Worm (Caenorhabditis elegans) whole organism, L4 larva: Measurements from ENCODE around the gene skr-18.

Experiments
- F26F4.8 ChIP-seq: fragments of 200-800 bp; sonication (Bioruptor generic); conservative IDR thresholded peaks from 2 replicates; pipeline ENCODE4 v1.3.6; 2022; ENCODE audit warnings: missing genetic modification characterization, missing compliant biosample characterization
- F37D6.2 ChIP-seq: sonication (generic microtip); optimal IDR thresholded peaks from 2 replicates; lab custom pipeline; 2016; ENCODE audit warnings: mild to moderate bottlenecking, missing genetic modification characterization, missing compliant biosample characterization
- Y48G9A.11 ChIP-seq: fragments of 200-800 bp; sonication (Bioruptor generic); IDR thresholded peaks from 2 replicates; pipeline ENCODE4 v1.3.6; 2022; ENCODE audit warnings: missing genetic modification reagents, missing genetic modification characterization, missing compliant biosample characterization
- Y5F2A.4 ChIP-seq: fragments of 200-800 bp; sonication (Bioruptor generic); optimal IDR thresholded peaks from 2 replicates; lab custom pipeline; 2018; ENCODE audit warnings: mild to moderate bottlenecking, missing genetic modification characterization, missing compliant biosample characterization
- Y75B8A.6 ChIP-seq: fragments of 200-800 bp; sonication (Bioruptor generic); IDR thresholded peaks from 2 replicates; pipeline ENCODE4 v1.3.6; 2022; ENCODE audit warnings: missing genetic modification reagents, missing genetic modification characterization, missing compliant biosample characterization
- ZK546.5 ChIP-seq, 2 experiments: sonication (generic microtip); optimal IDR thresholded peaks; 2 replicates each; lab custom pipeline; 2017; ENCODE audit warnings: missing biosample characterization in 2 of 2, missing genetic modification characterization in 2 of 2
- ceh-32 ChIP-seq: sonication (generic microtip); optimal IDR thresholded peaks from 2 replicates; lab custom pipeline; 2016; ENCODE audit warnings: mild to moderate bottlenecking, missing genetic modification characterization, missing compliant biosample characterization; ENCODE audit not compliant: poor library complexity
- ceh-44 ChIP-seq: fragments of 200-800 bp; sonication (Bioruptor generic); IDR thresholded peaks from 2 replicates; pipeline ENCODE4 v1.3.6; 2022; ENCODE audit warnings: missing genetic modification reagents, missing genetic modification characterization, missing compliant biosample characterization
- ceh-62 ChIP-seq: sonication (generic microtip); optimal IDR thresholded peaks from 2 replicates; lab custom pipeline; 2017; ENCODE audit warnings: missing biosample characterization, missing genetic modification characterization
- ceh-82 ChIP-seq: sonication (generic microtip); optimal IDR thresholded peaks from 2 replicates; lab custom pipeline; 2017; ENCODE audit warnings: missing biosample characterization, missing genetic modification characterization
- ctbp-1 ChIP-seq: fragments of 200-800 bp; sonication (Bioruptor generic); IDR thresholded peaks from 2 replicates; pipeline ENCODE4 v1.3.6; 2022; ENCODE audit warnings: missing genetic modification reagents, missing genetic modification characterization, missing compliant biosample characterization
- daf-12 ChIP-seq: fragments of 150-350 bp; optimal IDR thresholded peaks from 2 replicates; lab custom pipeline; 2014; ENCODE audit warnings: missing biosample characterization, missing genetic modification reagents, missing genetic modification characterization
- daf-16 ChIP-seq, 3 experiments: sonication (generic microtip); optimal IDR thresholded peaks; 2 replicates each; lab custom pipeline; 2016 to 2017; ENCODE audit warnings: missing genetic modification characterization in 3 of 3, missing genetic modification reagents in 3 of 3, mild to moderate bottlenecking in 2 of 3, missing compliant biosample characterization in 2 of 3, missing biosample characterization in 1 of 3, moderate library complexity in 1 of 3
- daf-19 ChIP-seq: fragments of 200-800 bp; sonication (Bioruptor generic); conservative IDR thresholded peaks from 2 replicates; pipeline ENCODE4 v1.3.6; 2022; ENCODE audit warnings: missing genetic modification characterization, missing compliant biosample characterization
- daf-8 ChIP-seq: fragments of 200-800 bp; sonication (Bioruptor generic); IDR thresholded peaks from 2 replicates; pipeline ENCODE4 v1.3.6; 2022; ENCODE audit warnings: missing genetic modification characterization, missing compliant biosample characterization
- dmd-6 ChIP-seq: fragments of 200-800 bp; sonication (Bioruptor generic); IDR thresholded peaks from 2 replicates; pipeline ENCODE4 v1.3.6; 2022; ENCODE audit warnings: missing genetic modification reagents, missing genetic modification characterization, missing compliant biosample characterization
- dmd-8 ChIP-seq: fragments of 200-800 bp; sonication (Bioruptor generic); IDR thresholded peaks from 2 replicates; pipeline ENCODE4 v1.3.6; 2022; ENCODE audit warnings: missing genetic modification characterization, missing compliant biosample characterization
- dve-1 ChIP-seq: sonication (generic microtip); optimal IDR thresholded peaks from 2 replicates; lab custom pipeline; 2017; ENCODE audit warnings: antibody characterized with exemption, mild to moderate bottlenecking, missing genetic modification characterization, missing compliant biosample characterization; ENCODE audit not compliant: insufficient read depth
- egl-27 ChIP-seq: sonication (generic microtip); optimal IDR thresholded peaks from 3 replicates; lab custom pipeline; 2017; ENCODE audit warnings: missing biosample characterization, missing genetic modification reagents, missing genetic modification characterization
- fkh-10 ChIP-seq: fragments of 150-350 bp; optimal IDR thresholded peaks from 2 replicates; lab custom pipeline; 2014; ENCODE audit warnings: missing biosample characterization, missing genetic modification reagents, missing genetic modification characterization
- hif-1 ChIP-seq, 2 experiments: sonication (generic microtip); optimal IDR thresholded peaks; 2 replicates each; lab custom pipeline; 2016 to 2017; ENCODE audit warnings: missing compliant biosample characterization in 2 of 2, missing genetic modification characterization in 2 of 2, missing genetic modification reagents in 2 of 2, missing genotype in 2 of 2, mild to moderate bottlenecking in 1 of 2
- jun-1 ChIP-seq: fragments of 150-350 bp; optimal IDR thresholded peaks from 2 replicates; lab custom pipeline; 2014; ENCODE audit warnings: missing biosample characterization, missing genetic modification reagents, missing genetic modification characterization
- lin-15B ChIP-seq: fragments of 150-350 bp; sonication (generic microtip); optimal IDR thresholded peaks from 3 replicates; lab custom pipeline; 2014; ENCODE audit warnings: missing biosample characterization, missing genetic modification characterization
- lin-29 ChIP-seq: fragments of 200-800 bp; sonication (Bioruptor generic); IDR thresholded peaks from 2 replicates; pipeline ENCODE4 v1.3.6; 2022; ENCODE audit warnings: missing genetic modification reagents, missing genetic modification characterization, missing compliant biosample characterization
- lir-3 ChIP-seq: sonication (generic microtip); optimal IDR thresholded peaks from 2 replicates; lab custom pipeline; 2016; ENCODE audit warnings: mild to moderate bottlenecking, missing genetic modification characterization, missing compliant biosample characterization
- lsy-2 ChIP-seq, 2 experiments: fragments of 150-350 bp in 1 of 2; sonication (generic microtip) in 1 of 2; optimal IDR thresholded peaks; 2 replicates each; lab custom pipeline; 2014 to 2017; ENCODE audit warnings: missing biosample characterization in 2 of 2, missing genetic modification characterization in 2 of 2
- madf-5 ChIP-seq, 2 experiments: fragments of 200-800 bp; sonication (Bioruptor generic); IDR thresholded peaks; 2 replicates each; pipeline ENCODE4 v1.3.6; 2022; ENCODE audit warnings: missing compliant biosample characterization in 2 of 2, missing genetic modification characterization in 2 of 2
- madf-9 ChIP-seq: fragments of 200-800 bp; sonication (Bioruptor generic); conservative IDR thresholded peaks from 2 replicates; pipeline ENCODE4 v1.3.6; 2022; ENCODE audit warnings: missing genetic modification reagents, missing genetic modification characterization, missing compliant biosample characterization
- mdl-1 ChIP-seq, 2 experiments: fragments of 150-350 bp in 1 of 2; sonication (generic microtip) in 1 of 2; optimal IDR thresholded peaks; 2 replicates each; lab custom pipeline; 2014 to 2017; ENCODE audit warnings: missing biosample characterization in 2 of 2, missing genetic modification characterization in 2 of 2
- mdt-29 ChIP-seq: fragments of 200-800 bp; sonication (Bioruptor generic); IDR thresholded peaks from 2 replicates; pipeline ENCODE4 v1.3.6; 2022; ENCODE audit warnings: missing genetic modification reagents, missing genetic modification characterization, missing compliant biosample characterization
- mep-1 ChIP-seq: fragments of 150-350 bp; sonication (generic microtip); optimal IDR thresholded peaks from 3 replicates; lab custom pipeline; 2014; ENCODE audit warnings: missing biosample characterization, missing genetic modification characterization
- mes-2 ChIP-seq: sonication (generic microtip); optimal IDR thresholded peaks from 2 replicates; lab custom pipeline; 2016; ENCODE audit warnings: missing genotype, mild to moderate bottlenecking, missing genetic modification characterization, missing compliant biosample characterization; ENCODE audit not compliant: poor library complexity, severe bottlenecking
- mxl-2 ChIP-seq: fragments of 200-800 bp; sonication (Bioruptor generic); conservative IDR thresholded peaks from 2 replicates; pipeline ENCODE4 v1.3.6; 2022; ENCODE audit warnings: missing genetic modification reagents, missing genetic modification characterization, missing compliant biosample characterization
- mxl-3 ChIP-seq: fragments of 200-800 bp; sonication (Bioruptor generic); optimal IDR thresholded peaks from 2 replicates; lab custom pipeline; 2018; ENCODE audit warnings: mild to moderate bottlenecking, missing genetic modification characterization, missing compliant biosample characterization
- nhr-102 ChIP-seq: sonication (generic microtip); optimal IDR thresholded peaks from 2 replicates; lab custom pipeline; 2016; ENCODE audit warnings: mild to moderate bottlenecking, missing genetic modification characterization, moderate library complexity, missing compliant biosample characterization
- nhr-237 ChIP-seq: sonication (generic microtip); optimal IDR thresholded peaks from 2 replicates; lab custom pipeline; 2017; ENCODE audit warnings: missing biosample characterization, missing genetic modification characterization
- nhr-48 ChIP-seq: sonication (generic microtip); optimal IDR thresholded peaks from 2 replicates; lab custom pipeline; 2016; ENCODE audit warnings: mild to moderate bottlenecking, missing genetic modification characterization, missing compliant biosample characterization
- nhr-76 ChIP-seq: fragments of 150-350 bp; optimal IDR thresholded peaks from 2 replicates; lab custom pipeline; 2014; ENCODE audit warnings: missing biosample characterization, missing genetic modification characterization
- php-3 ChIP-seq: fragments of 200-800 bp; sonication (Bioruptor generic); IDR thresholded peaks from 2 replicates; pipeline ENCODE4 v1.3.6; 2022; ENCODE audit warnings: missing genetic modification reagents, missing genetic modification characterization, missing compliant biosample characterization
- saeg-2 ChIP-seq: fragments of 200-800 bp; sonication (Bioruptor generic); IDR thresholded peaks from 2 replicates; pipeline ENCODE4 v1.3.6; 2022; ENCODE audit warnings: missing genetic modification reagents, missing genetic modification characterization, missing compliant biosample characterization
- sdz-12 ChIP-seq: fragments of 200-800 bp; sonication (Bioruptor generic); optimal IDR thresholded peaks from 2 replicates; lab custom pipeline; 2018; ENCODE audit warnings: mild to moderate bottlenecking, missing genetic modification characterization, missing compliant biosample characterization
- skn-1 ChIP-seq: fragments of 150-350 bp; optimal IDR thresholded peaks from 2 replicates; lab custom pipeline; 2014; ENCODE audit warnings: missing biosample characterization, missing genetic modification characterization
- snpc-4 ChIP-seq: fragments of 150-350 bp; optimal IDR thresholded peaks from 2 replicates; lab custom pipeline; 2014; ENCODE audit warnings: missing biosample characterization, missing genetic modification characterization
- spr-3 ChIP-seq: fragments of 200-800 bp; sonication (Bioruptor generic); optimal IDR thresholded peaks from 2 replicates; lab custom pipeline; 2018; ENCODE audit warnings: mild to moderate bottlenecking, missing genetic modification characterization, missing compliant biosample characterization
- tag-97 ChIP-seq: fragments of 200-800 bp; sonication (Bioruptor generic); IDR thresholded peaks from 2 replicates; pipeline ENCODE4 v1.3.6; 2022; ENCODE audit warnings: missing genetic modification characterization, missing compliant biosample characterization
- unc-130 ChIP-seq: sonication (generic microtip); optimal IDR thresholded peaks from 2 replicates; lab custom pipeline; 2016; ENCODE audit warnings: missing genetic modification reagents, missing genetic modification characterization, missing compliant biosample characterization
- vab-7 ChIP-seq: fragments of 200-800 bp; sonication (Bioruptor generic); IDR thresholded peaks from 2 replicates; pipeline ENCODE4 v1.3.6; 2022; ENCODE audit warnings: missing genetic modification reagents, missing genetic modification characterization, missing compliant biosample characterization
- zfp-2 ChIP-seq: sonication (generic microtip); optimal IDR thresholded peaks from 2 replicates; lab custom pipeline; 2016; ENCODE audit warnings: mild to moderate bottlenecking, missing genetic modification characterization, missing compliant biosample characterization
- zip-11 ChIP-seq: fragments of 200-800 bp; sonication (Bioruptor generic); IDR thresholded peaks from 2 replicates; pipeline ENCODE4 v1.3.6; 2022; ENCODE audit warnings: missing genetic modification characterization, missing compliant biosample characterization
- ztf-11 ChIP-seq: fragments of 150-350 bp; optimal IDR thresholded peaks from 2 replicates; lab custom pipeline; 2014; ENCODE audit warnings: missing biosample characterization, missing genetic modification characterization
- ztf-7 ChIP-seq: fragments of 150-350 bp; optimal IDR thresholded peaks from 2 replicates; lab custom pipeline; 2014; ENCODE audit warnings: missing biosample characterization, missing genetic modification characterization

skr-18 gene

ce11 chrIV:842630-843029 is 47.4 kb upstream of the skr-18 start (continued):
- TF ChIP-seq dve-1 (tag; lab: Kevin White, UChicago) (peak; percentile 25), mxl-3 (GFP tag; lab: Kevin White, UChicago) (no peak), madf-5 (GFP tag; IDR thresholded peaks at IDR 0.05; lab: Robert Waterston, UW) (no peak), mes-2 (tag; lab: Kevin White, UChicago) (no peak), daf-16 (GFP tag; optimal IDR thresholded peaks at IDR 0.05; lab: Kevin White, UChicago) (peak in 1 of 2 experiments; percentile 4), daf-16 (tag; optimal IDR thresholded peaks at IDR 0.05; lab: Kevin White, UChicago) (peak; percentile 25), lsy-2 (tag; optimal IDR thresholded peaks at IDR 0.05; lab: Kevin White, UChicago) (peak in 1 of 2 experiments; percentile 11), daf-12 (tag; lab: Kevin White, UChicago) (no peak), daf-19 (no peak), Y48G9A.11 (GFP tag; lab: Robert Waterston, UW) (peak; percentile 69), hif-1 (tag; optimal IDR thresholded peaks at IDR 0.05; lab: Kevin White, UChicago) (peak in 1 of 2 experiments; percentile 59), nhr-48 (no peak), egl-27 (tag; lab: Kevin White, UChicago) (no peak), Y5F2A.4 (GFP tag; lab: Kevin White, UChicago) (no peak), mxl-2 (GFP tag; lab: Robert Waterston, UW) (no peak), ceh-44 (GFP tag; lab: Robert Waterston, UW) (peak; percentile 60; the same call in 1 of the 2 replicates), spr-3 (GFP tag; lab: Kevin White, UChicago) (no peak), tag-97 (GFP tag; lab: Robert Waterston, UW) (no peak), ctbp-1 (GFP tag; lab: Robert Waterston, UW) (no peak), zip-11 (GFP tag; lab: Robert Waterston, UW) (no peak), dmd-6 (peak; percentile 54), lin-15B (tag; lab: Kevin White, UChicago) (no peak), snpc-4 (tag; lab: Kevin White, UChicago) (no peak), nhr-76 (tag; lab: Kevin White, UChicago) (no peak), dmd-8 (GFP tag; lab: Robert Waterston, UW) (0 out of 2 replicates have a peak, but pooled peaks have one; percentile 47), ceh-82 (no peak), php-3 (GFP tag; lab: Robert Waterston, UW) (no peak), ceh-32 (tag; lab: Kevin White, UChicago) (no peak), Y75B8A.6 (GFP tag; lab: Robert Waterston, UW) (no peak), F37D6.2 (tag; lab: Kevin White, UChicago) (no peak), daf-8 (GFP tag; lab: Robert Waterston, UW) (no peak), unc-130 (GFP tag; lab: Kevin White, UChicago) (peak; percentile 40), F26F4.8 (GFP tag; lab: Robert Waterston, UW) (no peak), jun-1 (no peak), mdt-29 (no peak), ztf-7 (no peak), mep-1 (peak; percentile 46), ztf-11 (tag; lab: Kevin White, UChicago) (no peak), lin-29 (GFP tag; lab: Robert Waterston, UW) (no peak), saeg-2 (GFP tag; lab: Robert Waterston, UW) (no peak), lir-3 (tag; lab: Kevin White, UChicago) (no peak), vab-7 (GFP tag; lab: Robert Waterston, UW) (peak; percentile 34; the same call in 1 of the 2 replicates), ceh-62 (tag; lab: Kevin White, UChicago) (no peak), zfp-2 (tag; lab: Kevin White, UChicago) (no peak), sdz-12 (GFP tag; lab: Kevin White, UChicago) (no peak), skn-1 (tag; lab: Kevin White, UChicago) (no peak), madf-9 (GFP tag; lab: Robert Waterston, UW) (no peak), nhr-237 (no peak), fkh-10 (GFP tag; lab: Kevin White, UChicago) (no peak), nhr-102 (peak; percentile 14), mdl-1 (tag; optimal IDR thresholded peaks at IDR 0.05; lab: Kevin White, UChicago) (peak in 1 of 2 experiments; percentile 17), ZK546.5 (tag; optimal IDR thresholded peaks at IDR 0.05; lab: Kevin White, UChicago) (no peak)
